Fruit fly (Drosophila melanogaster) whole organism, embryonic: ENCODE data around the gene CG32712.

Source experiments
- Awh ChIP-seq: fragments of 200-800 bp; sonication (Bioruptor generic); IDR thresholded peaks from 2 replicates; pipeline ENCODE4, ENCODE4 v1.3.6; 2022; ENCODE audit warnings: missing biosample characterization, missing genetic modification characterization
- BEAF-32 ChIP-seq: fragments of 200-800 bp; sonication (Bioruptor generic); optimal IDR thresholded peaks from 3 replicates; lab custom pipeline; 2017; ENCODE audit warnings: missing biosample characterization, missing genetic modification characterization, mild to moderate bottlenecking, moderate library complexity, missing genetic modification reagents
- CG10147 ChIP-seq: fragments of 200-800 bp; sonication (Bioruptor generic); optimal IDR thresholded peaks from 2 replicates; lab custom pipeline; 2019; ENCODE audit warnings: missing biosample characterization, mild to moderate bottlenecking, missing genetic modification characterization, moderate library complexity
- CG13424 ChIP-seq: fragments of 200-800 bp; sonication (Bioruptor generic); optimal IDR thresholded peaks from 2 replicates; lab custom pipeline; 2019; ENCODE audit warnings: missing biosample characterization, mild to moderate bottlenecking, missing genetic modification characterization, moderate library complexity
- CG13775 ChIP-seq: fragments of 200-800 bp; sonication (Bioruptor generic); optimal IDR thresholded peaks from 3 replicates; lab custom pipeline; 2017; ENCODE audit warnings: missing biosample characterization, mild to moderate bottlenecking, missing genetic modification characterization
- CG14710 ChIP-seq: fragments of 200-800 bp; sonication (Bioruptor generic); optimal IDR thresholded peaks from 3 replicates; lab custom pipeline; 2019; ENCODE audit warnings: missing biosample characterization, mild to moderate bottlenecking, missing genetic modification characterization, moderate library complexity
- CG17361 ChIP-seq: fragments of 200-800 bp; sonication (Bioruptor generic); IDR thresholded peaks from 3 replicates; pipeline ENCODE4 v1.3.6; 2022; ENCODE audit warnings: missing biosample characterization, missing genetic modification characterization
- CG17802 ChIP-seq: fragments of 200-800 bp; sonication (Bioruptor generic); optimal IDR thresholded peaks from 2 replicates; lab custom pipeline; 2018; ENCODE audit warnings: missing biosample characterization, mild to moderate bottlenecking, missing genetic modification characterization, moderate library complexity
- CG18262 ChIP-seq: fragments of 200-800 bp; optimal IDR thresholded peaks from 3 replicates; lab custom pipeline; 2019; ENCODE audit warnings: missing biosample characterization, mild to moderate bottlenecking, missing genetic modification characterization, moderate library complexity
- CG18619 ChIP-seq: fragments of 200-800 bp; sonication (Bioruptor generic); optimal IDR thresholded peaks from 3 replicates; lab custom pipeline; 2017; ENCODE audit warnings: missing biosample characterization, mild to moderate bottlenecking, missing genetic modification characterization
- CG2712 ChIP-seq: fragments of 200-800 bp; optimal IDR thresholded peaks from 3 replicates; lab custom pipeline; 2019; ENCODE audit warnings: missing biosample characterization, mild to moderate bottlenecking, missing genetic modification characterization, moderate library complexity
- CG2889 ChIP-seq: fragments of 200-800 bp; sonication (Bioruptor generic); IDR thresholded peaks from 3 replicates; pipeline ENCODE4 v1.3.6; 2022; ENCODE audit warnings: missing biosample characterization, missing genetic modification characterization
- CG3163 ChIP-seq: fragments of 200-800 bp; sonication (Bioruptor generic); optimal IDR thresholded peaks from 3 replicates; lab custom pipeline; 2016; ENCODE audit warnings: missing biosample characterization, missing genetic modification characterization
- CG33213 ChIP-seq: fragments of 200-800 bp; sonication (Bioruptor generic); optimal IDR thresholded peaks from 3 replicates; lab custom pipeline; 2016; ENCODE audit warnings: missing biosample characterization, missing genetic modification characterization
- CG3847 ChIP-seq: fragments of 200-800 bp; sonication (Bioruptor generic); IDR thresholded peaks from 2 replicates; pipeline ENCODE4 v1.3.6; 2022; ENCODE audit warnings: missing biosample characterization, missing genetic modification characterization
- CG4360 ChIP-seq: fragments of 200-800 bp; sonication (Bioruptor generic); IDR thresholded peaks from 2 replicates; pipeline ENCODE4 v1.3.6; 2022; ENCODE audit warnings: missing biosample characterization, missing genetic modification characterization
- CG6813 ChIP-seq: fragments of 200-800 bp; sonication (Bioruptor generic); optimal IDR thresholded peaks from 2 replicates; lab custom pipeline; 2017; ENCODE audit warnings: missing biosample characterization, missing genetic modification characterization, mild to moderate bottlenecking, moderate library complexity, missing genetic modification reagents
- CG7928 ChIP-seq: fragments of 200-800 bp; sonication (Bioruptor generic); optimal IDR thresholded peaks from 2 replicates; lab custom pipeline; 2017; ENCODE audit warnings: missing biosample characterization, mild to moderate bottlenecking, missing genetic modification characterization
- CG8290 ChIP-seq, 3 experiments: fragments of 200-800 bp; sonication (Bioruptor generic); optimal IDR thresholded peaks; 2 replicates each; lab custom pipeline; 2016 to 2019; ENCODE audit warnings: missing biosample characterization in 3 of 3, missing genetic modification characterization in 3 of 3, mild to moderate bottlenecking in 2 of 3, moderate library complexity in 1 of 3
- CG8765 ChIP-seq: fragments of 200-800 bp; sonication (Bioruptor generic); IDR thresholded peaks from 2 replicates; pipeline ENCODE4 v1.3.6; 2022; ENCODE audit warnings: missing biosample characterization, missing genetic modification characterization
- CG9797 ChIP-seq: fragments of 200-800 bp; sonication (Bioruptor generic); optimal IDR thresholded peaks from 3 replicates; lab custom pipeline; 2018; ENCODE audit warnings: missing biosample characterization, mild to moderate bottlenecking, missing genetic modification characterization
- Dip2 ChIP-seq: fragments of 200-800 bp; sonication (Bioruptor generic); IDR thresholded peaks from 2 replicates; pipeline ENCODE4 v1.3.6; 2022; ENCODE audit warnings: missing biosample characterization, missing genetic modification characterization
- Dp ChIP-seq: fragments of 200-800 bp; sonication (Bioruptor generic); optimal IDR thresholded peaks from 2 replicates; lab custom pipeline; 2018; ENCODE audit warnings: missing biosample characterization, mild to moderate bottlenecking, missing genetic modification characterization, moderate library complexity
- Fer3 ChIP-seq: fragments of 200-800 bp; sonication (Bioruptor generic); optimal IDR thresholded peaks from 2 replicates; lab custom pipeline; 2018; ENCODE audit warnings: missing biosample characterization, mild to moderate bottlenecking, missing genetic modification characterization, moderate library complexity
- Hey ChIP-seq: fragments of 200-800 bp; sonication (Bioruptor generic); optimal IDR thresholded peaks from 3 replicates; lab custom pipeline; 2018; ENCODE audit warnings: missing biosample characterization, mild to moderate bottlenecking, missing genetic modification characterization
- Lhr ChIP-seq: fragments of 200-800 bp; sonication (Bioruptor generic); optimal IDR thresholded peaks from 3 replicates; lab custom pipeline; 2017; ENCODE audit warnings: mild to moderate bottlenecking, missing biosample characterization, missing genetic modification reagents, missing genetic modification characterization
- Mad ChIP-seq: fragments of 200-800 bp; sonication (Bioruptor generic); optimal IDR thresholded peaks from 2 replicates; lab custom pipeline; 2016; ENCODE audit warnings: missing biosample characterization, missing genetic modification characterization
- Myb ChIP-seq: fragments of 200-800 bp; sonication (Bioruptor generic); optimal IDR thresholded peaks from 2 replicates; lab custom pipeline; 2016; ENCODE audit warnings: missing biosample characterization, missing genetic modification characterization
- Opbp ChIP-seq: fragments of 200-800 bp; sonication (Bioruptor generic); IDR thresholded peaks from 3 replicates; pipeline ENCODE4 v1.3.6; 2022; ENCODE audit warnings: missing biosample characterization, missing genetic modification characterization; ENCODE audit not compliant: partially characterized antibody
- Sry-δ ChIP-seq: fragments of 200-800 bp; sonication (Bioruptor generic); optimal IDR thresholded peaks from 2 replicates; lab custom pipeline; 2016; ENCODE audit warnings: missing biosample characterization, missing genetic modification characterization
- Vsx1 ChIP-seq: fragments of 200-800 bp; sonication (Bioruptor generic); optimal IDR thresholded peaks from 2 replicates; lab custom pipeline; 2017; ENCODE audit warnings: missing biosample characterization, mild to moderate bottlenecking, missing genetic modification characterization, missing genetic modification reagents
- ara ChIP-seq: fragments of 200-800 bp; sonication (Bioruptor generic); IDR thresholded peaks from 2 replicates; pipeline ENCODE4 v1.3.6; 2022; ENCODE audit warnings: missing biosample characterization, missing genetic modification characterization
- caup ChIP-seq: fragments of 200-800 bp; sonication (Bioruptor generic); optimal IDR thresholded peaks from 3 replicates; lab custom pipeline; 2017; ENCODE audit warnings: missing biosample characterization, mild to moderate bottlenecking, missing genetic modification characterization, moderate library complexity; ENCODE audit not compliant: severe bottlenecking
- chm ChIP-seq: fragments of 200-800 bp; sonication (Bioruptor generic); IDR thresholded peaks from 2 replicates; pipeline ENCODE4 v1.3.6; 2022; ENCODE audit warnings: missing biosample characterization, missing genetic modification characterization
- crc ChIP-seq: fragments of 200-800 bp; sonication (Bioruptor generic); optimal IDR thresholded peaks from 2 replicates; lab custom pipeline; 2016; ENCODE audit warnings: missing biosample characterization, missing genetic modification characterization
- crp ChIP-seq, 2 experiments: fragments of 200-800 bp; sonication (Bioruptor generic); optimal IDR thresholded peaks; 2 replicates in 1 of 2; 3 replicates in 1 of 2; lab custom pipeline; 2017; ENCODE audit warnings: missing biosample characterization in 2 of 2, missing genetic modification characterization in 2 of 2, mild to moderate bottlenecking in 1 of 2, moderate library complexity in 1 of 2
- fu2 ChIP-seq: fragments of 200-800 bp; sonication (Bioruptor generic); optimal IDR thresholded peaks from 2 replicates; lab custom pipeline; 2016; ENCODE audit warnings: missing biosample characterization, missing genetic modification characterization
- h ChIP-seq: fragments of >200 bp; optimal IDR thresholded peaks from 2 replicates; lab custom pipeline; 2017
- hth ChIP-seq: fragments of >200 bp; optimal IDR thresholded peaks from 2 replicates; lab custom pipeline; 2017; ENCODE audit warnings: inconsistent platforms
- lbe ChIP-seq: fragments of 200-800 bp; sonication (Bioruptor generic); optimal IDR thresholded peaks from 2 replicates; lab custom pipeline; 2016; ENCODE audit warnings: missing biosample characterization, mild to moderate bottlenecking, missing genetic modification characterization
- lmd ChIP-seq: fragments of 200-800 bp; sonication (Bioruptor generic); IDR thresholded peaks from 2 replicates; pipeline ENCODE4 v1.3.6; 2022; ENCODE audit warnings: missing biosample characterization, missing genetic modification characterization
- nmo ChIP-seq: fragments of 200-800 bp; sonication (Bioruptor generic); optimal IDR thresholded peaks from 2 replicates; lab custom pipeline; 2018; ENCODE audit warnings: missing biosample characterization, mild to moderate bottlenecking, missing genetic modification characterization, moderate library complexity
- org-1 ChIP-seq: fragments of 200-800 bp; sonication (Bioruptor generic); optimal IDR thresholded peaks from 2 replicates; lab custom pipeline; 2017; ENCODE audit warnings: missing biosample characterization, missing genetic modification characterization
- pan ChIP-seq, 4 experiments: fragments of >200 bp in 3 of 4; fragments of 200-800 bp in 1 of 4; sonication (Bioruptor generic) in 1 of 4; optimal IDR thresholded peaks in 3 of 4; IDR thresholded peaks in 1 of 4; 2 replicates each; pipeline versions ENCODE4 v1.3.6 to Lab custom; 2017 to 2022; ENCODE audit warnings: missing biosample characterization in 2 of 4, missing genetic modification characterization in 2 of 4, mixed read lengths in 1 of 4
- pfk ChIP-seq: fragments of 200-800 bp; sonication (Bioruptor generic); optimal IDR thresholded peaks from 2 replicates; lab custom pipeline; 2018; ENCODE audit warnings: missing biosample characterization, mild to moderate bottlenecking, missing genetic modification characterization, moderate library complexity
- phol ChIP-seq: fragments of 200-800 bp; sonication (Bioruptor generic); optimal IDR thresholded peaks from 3 replicates; lab custom pipeline; 2018; ENCODE audit warnings: missing biosample characterization, mild to moderate bottlenecking, missing genetic modification characterization, moderate library complexity
- so ChIP-seq: fragments of 200-800 bp; sonication (Bioruptor generic); IDR thresholded peaks from 3 replicates; pipeline ENCODE4 v1.3.6; 2022; ENCODE audit warnings: missing biosample characterization, missing genetic modification characterization
- vnd ChIP-seq: fragments of 200-800 bp; sonication (Bioruptor generic); IDR thresholded peaks from 3 replicates; pipeline ENCODE4 v1.3.6; 2022; ENCODE audit warnings: missing biosample characterization, missing genetic modification characterization; ENCODE audit not compliant: partially characterized antibody
- wdn ChIP-seq: fragments of 200-800 bp; sonication (Bioruptor generic); IDR thresholded peaks from 2 replicates; pipeline ENCODE4 v1.3.6; 2022; ENCODE audit warnings: missing biosample characterization, missing genetic modification characterization

The CG32712 gene

DNA sequence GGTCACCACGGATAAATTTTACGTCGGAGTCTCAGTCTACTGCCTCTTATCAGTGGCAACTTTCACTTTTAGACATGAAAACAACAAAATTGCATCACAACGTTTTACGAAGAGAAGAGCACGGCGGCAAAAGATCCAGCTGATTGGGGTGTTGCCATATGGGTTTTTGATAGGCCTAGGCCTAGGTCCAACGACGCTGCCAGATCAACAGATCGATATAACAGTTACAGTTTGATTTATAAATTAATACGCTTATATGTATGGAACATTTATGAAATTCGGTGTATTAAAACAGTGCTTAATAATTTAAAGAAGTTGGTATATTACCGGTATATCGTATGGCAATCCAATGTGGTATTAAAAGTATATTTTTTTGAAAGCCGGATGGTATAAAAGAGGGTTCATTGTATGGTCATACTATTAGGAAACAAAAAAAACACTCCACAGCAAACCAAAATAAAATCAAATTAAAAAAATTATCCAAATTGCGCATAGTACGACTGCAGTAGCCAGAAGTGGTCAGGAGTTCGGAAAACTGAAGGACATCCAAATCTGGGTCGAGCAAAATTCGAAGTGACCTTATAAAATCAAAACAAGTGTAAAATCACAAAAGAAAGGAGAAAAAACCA is 3.2 kb upstream of the CG32712 start, which contains the start of gene CG1440:
Gene CG1440 (plus strand): TSS at position 402 of the 629 bp plus-strand sequence.
- TF ChIP-seq pfk (GFP tag; lab: Kevin White, UChicago): no peak
- TF ChIP-seq CG17802 (tag; lab: Kevin White, UChicago): no peak
- TF ChIP-seq lbe: peak; percentile 41
- TF ChIP-seq CG6813: peak; percentile 21
- no peak for TF ChIP-seq Hey
- TF ChIP-seq CG17361 (GFP tag; lab: Robert Waterston, UW): peak; percentile 43; the same call in 2 of the 3 replicates
- peak; percentile 88 for TF ChIP-seq CG9797 (GFP tag; lab: Kevin White, UChicago)
- TF ChIP-seq CG13775: peak; percentile 16
- TF ChIP-seq CG10147 (GFP tag; lab: Kevin White, UChicago): peak; percentile 40
- TF ChIP-seq Lhr (GFP tag; lab: Kevin White, UChicago): peak; percentile 60
- no peak for TF ChIP-seq lmd (GFP tag; lab: Robert Waterston, UW)
- no peak for TF ChIP-seq CG8290 (GFP tag; optimal IDR thresholded peaks at IDR 0.05; lab: Kevin White, UChicago)
- no peak for TF ChIP-seq CG8290 (tag; optimal IDR thresholded peaks at IDR 0.05; lab: Kevin White, UChicago)
- TF ChIP-seq Dip2 (GFP tag; lab: Robert Waterston, UW): no peak
- TF ChIP-seq Dp (GFP tag; lab: Kevin White, UChicago): peak; percentile 62
- TF ChIP-seq CG8765 (GFP tag; lab: Robert Waterston, UW): no peak
- no peak for TF ChIP-seq CG4360
- peak; percentile 30 for TF ChIP-seq Sry-δ (GFP tag; lab: Kevin White, UChicago)
- peak; percentile 5 for TF ChIP-seq CG18262 (tag; lab: Kevin White, UChicago)
- TF ChIP-seq ara: no peak
- no peak for TF ChIP-seq CG18619 (GFP tag; lab: Kevin White, UChicago)
- peak; percentile 21 for TF ChIP-seq CG2712
- 0 out of 3 replicates have a peak, but pooled peaks have one; percentile 15 for TF ChIP-seq Opbp (GFP tag; lab: Robert Waterston, UW)
- TF ChIP-seq Myb (GFP tag; lab: Kevin White, UChicago): peak; percentile 43
- peak; percentile 29 for TF ChIP-seq CG7928 (GFP tag; lab: Kevin White, UChicago)
- TF ChIP-seq Mad (GFP tag; lab: Kevin White, UChicago): peak; percentile 4
- TF ChIP-seq CG33213 (GFP tag; lab: Kevin White, UChicago): peak; percentile 13
- no peak for TF ChIP-seq org-1
- TF ChIP-seq Fer3 (tag; lab: Kevin White, UChicago): no peak
- peak; percentile 19 to 92 for TF ChIP-seq crp (GFP tag; optimal IDR thresholded peaks at IDR 0.05; lab: Kevin White, UChicago)
- peak; percentile 43 for TF ChIP-seq nmo (GFP tag; lab: Kevin White, UChicago)
- no peak for TF ChIP-seq wdn
- TF ChIP-seq CG3847 (GFP tag; lab: Robert Waterston, UW): peak; percentile 45; the same call in 1 of the 2 replicates
- TF ChIP-seq Vsx1 (GFP tag; lab: Kevin White, UChicago): no peak
- no peak for TF ChIP-seq so (GFP tag; lab: Robert Waterston, UW)
- no peak for TF ChIP-seq hth (lab: Kevin White, UChicago)
- no peak for TF ChIP-seq chm (GFP tag; lab: Robert Waterston, UW)
- peak; percentile 11 for TF ChIP-seq fu2 (GFP tag; lab: Kevin White, UChicago)
- TF ChIP-seq vnd (GFP tag; lab: Robert Waterston, UW): no peak
- peak; percentile 14 for TF ChIP-seq CG13424
- no peak for TF ChIP-seq pan (optimal IDR thresholded peaks at IDR 0.05; lab: Kevin White, UChicago)
- TF ChIP-seq pan (GFP tag; optimal IDR thresholded peaks at IDR 0.05 in 1 of 2, IDR thresholded peaks at IDR 0.05 in 1 of 2): no peak
- no peak for TF ChIP-seq crc (GFP tag; lab: Kevin White, UChicago)
- no peak for TF ChIP-seq h
- TF ChIP-seq CG14710 (tag; lab: Kevin White, UChicago): peak; percentile 78
- peak; percentile 59 for TF ChIP-seq phol (tag; lab: Kevin White, UChicago)
- 0 out of 3 replicates have a peak, but pooled peaks have one; percentile 31 for TF ChIP-seq CG2889 (GFP tag; lab: Robert Waterston, UW)
- no peak for TF ChIP-seq CG3163 (GFP tag; lab: Kevin White, UChicago)
- no peak for TF ChIP-seq Awh (GFP tag; lab: Robert Waterston, UW)
- peak; percentile 62 for TF ChIP-seq BEAF-32
- TF ChIP-seq caup (GFP tag; lab: Kevin White, UChicago): peak; percentile 8
